Worm (Caenorhabditis elegans): ENCODE data around the gene col-141.

The col-141 gene

DNA sequence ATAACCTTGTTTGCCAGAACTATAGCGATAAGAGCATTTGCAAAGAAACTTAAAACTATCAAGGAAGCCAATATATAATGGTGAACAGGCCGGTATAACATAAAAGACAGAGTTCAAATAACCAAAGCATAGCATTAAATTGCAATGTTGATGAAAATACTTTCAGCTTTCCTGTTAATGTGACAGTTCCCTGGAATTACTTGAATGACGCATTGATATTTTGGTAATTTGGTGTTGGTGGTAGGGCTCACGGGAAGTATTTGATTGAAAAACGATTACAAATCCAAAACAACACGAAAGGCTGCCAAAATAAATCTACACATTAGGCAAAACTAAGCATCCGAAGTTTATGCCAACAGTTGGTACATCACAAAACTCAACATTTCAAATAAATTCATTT is 20.5 kb upstream of the col-141 start, which contains the start of gene dmsr-16:
dmsr-16 (minus strand) TSS at position 101 of the 400 bp plus-strand sequence.
- no peak for TF ChIP-seq unc-62 (GFP tag; optimal IDR thresholded peaks at IDR 0.05)

DNA sequence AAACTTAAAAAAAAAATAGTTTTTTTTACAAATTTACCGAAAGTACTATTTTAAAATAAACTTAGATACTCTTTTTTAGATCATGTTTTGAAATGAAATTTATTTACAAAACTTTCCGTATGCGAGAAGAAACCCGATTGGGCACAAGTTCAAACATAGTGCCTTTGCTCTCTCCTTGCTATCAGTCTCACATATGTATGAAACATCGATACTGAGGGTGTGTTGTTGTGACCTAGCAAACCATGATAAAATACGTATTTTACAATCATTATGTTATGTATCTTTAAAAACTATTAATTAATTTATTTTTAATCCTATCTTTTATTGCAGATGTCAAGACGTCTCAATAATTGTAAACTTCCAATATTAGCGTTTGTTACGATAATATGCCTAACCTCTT is 19.4 kb upstream of the col-141 start:
- no peak for TF ChIP-seq unc-62 (GFP tag; optimal IDR thresholded peaks at IDR 0.05)

DNA sequence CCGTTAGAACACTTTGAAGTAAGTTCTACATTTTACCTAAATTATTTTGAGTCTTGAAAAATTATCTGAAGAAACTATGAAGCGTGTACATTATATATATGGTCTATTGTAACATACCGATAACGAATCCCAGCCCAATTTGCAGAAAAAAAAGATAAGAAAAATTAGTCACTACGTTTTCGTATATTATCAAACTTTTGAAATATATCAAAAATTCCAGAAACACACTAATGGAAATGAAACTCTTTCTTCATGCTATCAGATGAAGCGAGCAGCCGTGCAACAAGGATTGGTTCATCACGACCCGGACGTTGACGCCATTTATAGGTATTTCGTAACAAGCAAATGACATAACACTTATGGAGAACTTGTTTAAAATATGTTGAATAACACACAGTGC is 17.6 kb upstream of the col-141 start:
- TF ChIP-seq unc-62 (GFP tag; optimal IDR thresholded peaks at IDR 0.05) = no peak

DNA sequence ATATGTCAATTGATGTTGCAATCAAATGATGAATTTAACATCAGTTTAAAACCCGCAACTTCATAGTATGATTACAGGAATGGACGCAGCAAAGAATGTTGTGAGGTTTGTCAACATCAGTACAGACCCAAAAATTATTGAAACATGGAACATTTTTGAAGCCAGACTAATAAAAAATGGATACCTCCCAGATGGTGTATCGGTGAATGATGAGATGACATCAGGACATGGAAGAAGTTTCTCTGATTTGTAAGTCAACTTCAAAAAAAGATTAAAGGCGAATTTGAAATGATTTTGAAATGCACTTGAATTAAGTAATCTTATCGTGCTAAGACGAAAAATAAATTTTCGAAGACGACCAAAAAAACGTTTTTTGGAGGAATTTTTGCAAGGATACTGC is 15.6 kb upstream of the col-141 start:
- no peak for TF ChIP-seq unc-62 (GFP tag; optimal IDR thresholded peaks at IDR 0.05)

DNA sequence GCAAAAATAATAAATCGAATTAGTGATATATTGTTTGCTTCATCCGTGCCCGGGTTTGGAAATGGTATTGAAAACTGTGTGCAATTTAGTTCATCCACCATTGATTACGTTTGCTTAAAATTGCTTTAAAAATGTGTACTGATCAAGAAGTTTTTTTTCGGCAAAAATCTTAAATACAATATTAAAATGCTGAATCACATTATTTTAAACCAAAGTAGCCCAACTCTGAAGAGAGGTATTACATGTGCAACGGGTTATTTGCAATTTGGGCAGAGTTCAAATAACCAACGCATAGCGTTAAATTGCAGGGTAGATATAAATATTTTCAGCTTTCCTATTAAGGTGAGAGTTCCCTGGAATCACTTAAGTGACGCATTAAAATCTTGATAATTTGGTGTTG is 12.3 kb upstream of the col-141 start, which contains the start of gene dmsr-14:
dmsr-14 (minus strand) TSS at position 101 of the 400 bp plus-strand sequence.
- TF ChIP-seq unc-62 (GFP tag; optimal IDR thresholded peaks at IDR 0.05) = no peak

DNA sequence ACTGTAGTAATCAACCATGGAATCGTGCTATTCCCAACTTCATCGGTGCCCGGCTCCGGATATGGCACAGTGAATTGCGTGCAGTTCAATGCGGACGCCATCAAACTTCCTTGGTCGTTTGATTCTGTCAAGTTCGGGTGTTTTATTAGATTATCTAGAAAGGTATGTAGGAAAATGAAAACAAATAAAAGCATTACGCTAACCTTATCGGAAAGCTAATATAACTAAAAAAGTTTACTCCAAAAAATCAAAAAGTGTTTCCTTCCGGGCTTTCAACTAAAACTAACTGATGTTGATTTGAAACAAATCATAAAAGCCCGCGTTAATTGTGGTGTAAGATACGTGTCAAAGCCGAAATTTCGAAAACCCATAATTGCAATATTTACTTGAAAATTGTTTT is 9.7 kb upstream of the col-141 start, which contains the start of gene dmsr-13:
dmsr-13 (minus strand) TSS at position 101 of the 400 bp plus-strand sequence.
- no peak for TF ChIP-seq unc-62 (GFP tag; optimal IDR thresholded peaks at IDR 0.05)

DNA sequence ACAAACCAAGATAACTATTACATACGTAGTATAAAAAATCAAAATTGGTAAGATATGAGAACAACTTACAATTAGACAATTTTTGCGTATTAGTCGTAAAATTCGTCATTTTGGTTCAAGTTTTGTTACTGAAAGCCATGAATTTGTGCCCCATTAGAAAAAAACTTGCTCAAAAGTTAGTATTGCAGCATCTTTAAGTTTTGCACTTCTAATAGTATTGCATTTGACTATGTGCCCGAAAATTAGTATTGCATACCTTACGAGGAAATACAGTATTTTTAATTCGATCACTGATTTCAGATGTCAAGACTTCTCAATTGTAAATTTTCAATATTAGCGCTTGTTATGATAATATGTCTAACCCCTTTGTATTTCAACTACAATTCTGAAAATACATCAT is 8.0 kb upstream of the col-141 start, which contains the start of gene T15B7.8:
T15B7.8 (plus strand) TSS at position 301 of the 400 bp plus-strand sequence.
- TF ChIP-seq unc-62 (GFP tag; optimal IDR thresholded peaks at IDR 0.05) = no peak

DNA sequence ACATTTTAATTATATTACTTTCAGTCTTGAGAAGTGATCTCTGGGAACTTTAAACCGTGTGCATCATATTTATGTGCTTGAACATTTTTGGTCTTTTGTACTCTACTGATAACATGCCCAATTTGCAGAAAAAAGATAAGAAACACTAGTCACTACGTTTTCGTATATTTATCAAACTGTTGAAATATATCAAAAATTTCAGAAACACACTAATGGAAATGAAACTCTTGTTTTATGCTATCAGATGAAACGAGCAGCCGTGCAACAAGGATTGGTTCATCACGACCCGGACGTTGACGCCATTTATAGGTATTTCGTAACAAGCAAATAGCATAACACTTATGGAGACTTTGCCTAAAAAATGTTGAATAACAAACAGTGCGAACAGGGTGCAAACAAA is 6.1 kb upstream of the col-141 start:
- TF ChIP-seq unc-62 (GFP tag; optimal IDR thresholded peaks at IDR 0.05) = no peak

DNA sequence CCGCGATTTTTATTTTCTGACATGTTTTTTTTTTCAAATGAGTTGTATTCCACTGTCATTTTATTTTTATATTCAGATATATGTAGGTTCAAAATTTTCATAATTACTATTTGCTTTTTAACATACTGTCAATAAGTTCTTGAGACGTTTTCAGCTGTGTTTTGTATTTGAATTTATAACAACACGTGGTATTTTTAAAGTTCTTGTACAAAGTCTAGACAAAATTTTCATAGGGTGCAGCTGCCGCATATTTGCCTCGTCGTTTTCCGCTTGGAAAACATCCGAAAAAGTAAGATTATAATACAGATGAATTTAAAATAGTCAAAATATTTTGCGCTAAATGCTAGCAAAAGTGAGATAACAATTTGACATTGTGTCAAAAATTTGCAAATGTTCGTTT is 718 bp upstream of the col-141 start, which contains the start of gene dmsr-15:
dmsr-15 (minus strand) TSS at position 101 of the 400 bp plus-strand sequence.
- no peak for TF ChIP-seq unc-62 (GFP tag; optimal IDR thresholded peaks at IDR 0.05)

DNA sequence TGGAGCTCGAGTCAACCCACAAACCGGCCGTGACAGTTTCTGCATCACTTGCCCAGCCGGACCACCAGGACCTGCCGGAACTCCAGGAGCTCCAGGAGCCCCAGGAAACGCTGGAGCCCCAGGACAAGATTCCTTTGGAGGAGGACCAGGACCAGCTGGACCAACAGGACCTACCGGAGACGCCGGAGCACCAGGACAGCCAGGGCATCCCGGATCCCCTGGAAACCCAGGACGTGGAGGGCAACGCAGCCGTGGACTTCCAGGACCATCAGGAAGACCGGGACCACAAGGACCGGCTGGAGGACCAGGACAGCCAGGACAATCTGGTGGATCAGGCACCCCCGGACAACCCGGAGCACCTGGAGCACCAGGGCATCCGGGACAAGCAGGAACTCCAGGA is 571 bp downstream of the col-141 start:
- no peak for TF ChIP-seq unc-62 (GFP tag; optimal IDR thresholded peaks at IDR 0.05)

DNA sequence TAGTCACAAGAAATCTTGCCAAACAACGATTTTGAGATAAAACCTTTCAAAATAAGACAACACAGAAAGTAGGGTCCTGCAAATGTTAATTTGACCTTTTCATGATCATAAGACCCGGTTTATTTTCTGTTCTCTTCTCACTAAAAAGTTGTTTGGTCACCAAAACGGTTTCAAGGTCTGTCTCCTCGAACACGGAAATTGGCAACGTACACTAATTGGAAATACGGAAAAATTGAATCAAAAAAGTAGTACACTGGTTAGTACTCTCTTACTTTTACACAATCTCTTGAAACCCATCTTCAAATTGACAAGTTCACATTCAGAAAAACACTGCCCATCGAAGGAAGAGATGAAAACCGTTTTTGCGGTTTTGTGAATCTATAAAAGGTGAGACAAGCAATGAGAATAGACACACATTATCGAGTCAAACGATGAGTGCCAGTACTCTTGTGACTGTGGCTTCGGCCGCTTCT is 1.3 kb downstream of the col-141 start, which contains the start of gene col-142:
col-142 (plus strand) TSS at position 423 of the 473 bp plus-strand sequence.
- no peak for TF ChIP-seq unc-62 (GFP tag; optimal IDR thresholded peaks at IDR 0.05)

DNA sequence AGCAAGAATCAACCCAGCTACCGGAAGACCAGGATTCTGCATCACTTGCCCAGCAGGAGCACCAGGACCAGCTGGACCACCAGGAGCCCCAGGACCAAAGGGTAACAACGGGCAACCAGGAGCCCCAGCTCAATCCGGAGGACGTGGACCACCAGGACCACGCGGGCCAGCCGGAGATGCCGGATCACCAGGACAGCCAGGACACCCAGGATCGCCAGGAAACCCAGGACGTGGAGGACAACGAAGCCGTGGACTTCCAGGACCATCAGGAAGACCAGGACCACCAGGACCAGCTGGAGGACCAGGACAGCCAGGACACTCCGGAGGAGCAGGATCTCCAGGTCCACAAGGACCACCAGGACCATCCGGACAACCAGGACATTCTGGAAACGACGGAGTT is 2.0 kb downstream of the col-141 start:
- no peak for TF ChIP-seq unc-62 (GFP tag; optimal IDR thresholded peaks at IDR 0.05)

DNA sequence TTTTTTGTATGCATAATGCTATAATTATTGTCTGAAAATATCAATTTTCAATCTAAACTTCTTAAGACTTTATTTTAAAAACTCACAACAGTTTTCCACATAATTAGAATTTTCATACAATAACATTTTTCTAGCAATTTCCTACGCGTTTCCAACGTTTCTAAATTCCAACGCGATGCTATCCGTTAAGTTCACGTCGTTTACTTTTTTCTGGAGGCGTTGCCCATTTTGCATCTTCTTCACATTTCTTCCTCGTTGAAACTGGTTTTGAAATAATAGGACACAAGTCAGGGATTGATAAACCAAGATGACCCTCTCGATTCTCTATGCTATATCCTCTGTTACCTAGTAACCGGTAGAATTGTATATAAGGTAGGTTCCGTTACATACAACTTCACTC is 5.7 kb downstream of the col-141 start, which contains the start of the genes T15B7.14 and col-143:
T15B7.14 (minus strand) TSS at position 101 of the 400 bp plus-strand sequence.
col-143 (plus strand) TSS at position 394 of the 400 bp plus-strand sequence.
- no peak for TF ChIP-seq unc-62 (GFP tag; optimal IDR thresholded peaks at IDR 0.05)

DNA sequence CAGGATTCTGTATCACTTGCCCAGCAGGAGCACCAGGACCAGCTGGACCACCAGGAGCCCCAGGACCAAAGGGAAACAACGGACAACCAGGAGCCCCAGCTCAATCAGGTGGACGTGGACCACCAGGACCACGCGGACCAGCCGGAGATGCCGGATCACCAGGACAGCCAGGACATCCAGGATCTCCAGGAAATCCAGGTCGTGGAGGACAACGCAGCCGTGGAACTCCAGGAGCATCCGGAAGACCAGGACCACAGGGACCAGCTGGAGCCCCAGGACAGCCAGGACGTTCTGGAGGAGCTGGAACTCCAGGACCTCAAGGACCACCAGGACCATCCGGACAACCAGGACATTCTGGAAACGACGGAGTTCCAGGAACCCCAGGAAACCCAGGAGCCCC is 6.5 kb downstream of the col-141 start:
- no peak for TF ChIP-seq unc-62 (GFP tag; optimal IDR thresholded peaks at IDR 0.05)

DNA sequence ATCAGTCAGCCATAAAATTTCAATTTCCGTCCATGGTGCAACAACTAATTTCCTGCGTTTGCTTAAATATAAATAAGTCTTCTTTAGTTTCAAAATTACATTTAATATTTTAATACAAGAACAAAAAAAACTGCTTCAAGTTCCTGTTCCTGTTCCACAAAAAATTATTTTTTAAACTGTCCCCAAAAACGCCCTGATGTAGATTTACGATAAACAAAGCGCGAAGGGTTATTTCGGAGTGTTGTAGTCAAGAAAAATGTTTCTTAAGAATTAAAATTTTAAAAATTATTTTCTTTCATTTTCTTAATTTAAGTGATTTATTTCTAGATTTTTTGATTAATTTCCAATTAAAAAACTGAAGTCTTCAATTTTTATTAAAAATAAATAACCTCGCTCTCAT is 9.1 kb downstream of the col-141 start, which contains the start of gene T15B7.15:
T15B7.15 (minus strand) TSS at position 67 of the 400 bp plus-strand sequence.
- TF ChIP-seq unc-62 (GFP tag; optimal IDR thresholded peaks at IDR 0.05) = no peak

DNA sequence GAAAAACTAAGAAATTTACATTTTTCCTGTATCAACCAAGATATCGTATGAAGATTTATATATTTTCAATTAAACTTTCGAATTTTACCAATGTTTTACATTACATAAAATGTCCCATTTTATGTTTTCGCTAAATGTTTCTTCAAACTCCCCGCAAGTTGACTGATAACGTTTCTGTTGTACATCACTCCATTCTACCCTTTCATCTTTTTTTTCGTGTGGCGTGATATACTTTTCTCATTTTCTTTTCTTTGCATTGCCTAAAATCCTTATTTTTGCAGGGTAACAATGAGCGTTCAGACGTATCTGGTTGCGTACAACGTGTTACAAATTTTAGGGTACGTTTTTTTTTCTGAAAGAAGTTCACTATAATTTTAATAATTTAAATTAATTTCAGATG is 9.5 kb downstream of the col-141 start, which contains the start of gene hpo-8:
hpo-8 (plus strand) TSS at position 282 of the 400 bp plus-strand sequence.
- no peak for TF ChIP-seq unc-62 (GFP tag; optimal IDR thresholded peaks at IDR 0.05)

DNA sequence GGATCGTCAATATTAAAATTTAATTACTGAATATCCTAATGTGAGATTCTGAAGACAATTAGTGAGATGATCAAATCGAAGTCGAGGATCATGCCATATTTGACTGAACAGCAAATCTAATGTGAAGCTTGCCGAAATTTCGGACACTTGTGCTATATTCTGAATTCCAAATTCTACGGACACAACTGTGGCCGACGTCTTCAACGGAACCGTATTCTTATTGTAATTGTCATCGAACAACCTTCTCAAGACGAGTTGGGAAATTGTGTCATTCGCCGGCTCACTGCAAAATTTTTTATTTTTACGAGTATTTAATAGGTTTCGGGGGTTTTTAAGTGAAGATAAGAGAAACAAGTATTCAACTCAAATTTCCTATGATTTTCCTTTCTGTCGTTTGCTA is 12.9 kb downstream of the col-141 start, which contains the start of gene T15B7.1:
T15B7.1 (plus strand) TSS at position 301 of the 400 bp plus-strand sequence.
- TF ChIP-seq unc-62 (GFP tag; optimal IDR thresholded peaks at IDR 0.05) = no peak

Data from whole organism, dauer.